Worm (Caenorhabditis elegans) whole organism, L4 larva: ENCODE data around the gene dylt-3.

Source experiments
- R02D3.7 ChIP-seq: fragments of 150-350 bp; sonication (generic microtip); optimal IDR thresholded peaks from 3 replicates; lab custom pipeline; 2014; ENCODE audit warnings: missing biosample characterization, missing genetic modification characterization
- ZK546.5 ChIP-seq, 2 experiments: sonication (generic microtip); optimal IDR thresholded peaks; 2 replicates each; lab custom pipeline; 2017; ENCODE audit warnings: missing biosample characterization in 2 of 2, missing genetic modification characterization in 2 of 2
- ceh-20 ChIP-seq: fragments of 200-800 bp; sonication (Bioruptor generic); IDR thresholded peaks from 2 replicates; pipeline ENCODE4 v1.3.6; 2022; ENCODE audit warnings: missing genetic modification reagents, missing genetic modification characterization, missing compliant biosample characterization
- ceh-82 ChIP-seq: sonication (generic microtip); optimal IDR thresholded peaks from 2 replicates; lab custom pipeline; 2017; ENCODE audit warnings: missing biosample characterization, missing genetic modification characterization
- dmd-6 ChIP-seq: fragments of 200-800 bp; sonication (Bioruptor generic); IDR thresholded peaks from 2 replicates; pipeline ENCODE4 v1.3.6; 2022; ENCODE audit warnings: missing genetic modification reagents, missing genetic modification characterization, missing compliant biosample characterization
- lin-29 ChIP-seq: fragments of 200-800 bp; sonication (Bioruptor generic); IDR thresholded peaks from 2 replicates; pipeline ENCODE4 v1.3.6; 2022; ENCODE audit warnings: missing genetic modification reagents, missing genetic modification characterization, missing compliant biosample characterization
- pha-4 ChIP-seq, 2 experiments: fragments of 150-350 bp in 1 of 2; fragments of 200-800 bp in 1 of 2; sonication (Bioruptor generic) in 1 of 2; IDR thresholded peaks in 1 of 2; optimal IDR thresholded peaks in 1 of 2; 2 replicates each; pipeline versions ENCODE4 v1.3.6 to Lab custom; 2014 to 2022; ENCODE audit warnings: missing genetic modification characterization in 2 of 2, missing genetic modification reagents in 2 of 2, missing biosample characterization in 1 of 2, missing compliant biosample characterization in 1 of 2
- pqm-1 ChIP-seq: sonication (generic microtip); optimal IDR thresholded peaks from 2 replicates; lab custom pipeline; 2017; ENCODE audit warnings: missing biosample characterization, missing genetic modification characterization
- skn-1 ChIP-seq: fragments of 150-350 bp; optimal IDR thresholded peaks from 2 replicates; lab custom pipeline; 2014; ENCODE audit warnings: missing biosample characterization, missing genetic modification characterization
- tag-97 ChIP-seq: fragments of 200-800 bp; sonication (Bioruptor generic); IDR thresholded peaks from 2 replicates; pipeline ENCODE4 v1.3.6; 2022; ENCODE audit warnings: missing genetic modification characterization, missing compliant biosample characterization
- unc-130 ChIP-seq: sonication (generic microtip); optimal IDR thresholded peaks from 2 replicates; lab custom pipeline; 2016; ENCODE audit warnings: missing genetic modification reagents, missing genetic modification characterization, missing compliant biosample characterization
- unc-62 ChIP-seq, 3 experiments: fragments of 150-350 bp in 1 of 3; sonication (generic microtip); optimal IDR thresholded peaks in 2 of 3; peaks in 1 of 3; 1 replicate in 1 of 3; 2 replicates in 2 of 3; lab custom pipeline; 2014 to 2017; ENCODE audit warnings: missing biosample characterization in 3 of 3, missing genetic modification characterization in 3 of 3, missing genetic modification reagents in 3 of 3, missing genotype in 1 of 3
- ztf-11 ChIP-seq: fragments of 150-350 bp; optimal IDR thresholded peaks from 2 replicates; lab custom pipeline; 2014; ENCODE audit warnings: missing biosample characterization, missing genetic modification characterization

DNA sequence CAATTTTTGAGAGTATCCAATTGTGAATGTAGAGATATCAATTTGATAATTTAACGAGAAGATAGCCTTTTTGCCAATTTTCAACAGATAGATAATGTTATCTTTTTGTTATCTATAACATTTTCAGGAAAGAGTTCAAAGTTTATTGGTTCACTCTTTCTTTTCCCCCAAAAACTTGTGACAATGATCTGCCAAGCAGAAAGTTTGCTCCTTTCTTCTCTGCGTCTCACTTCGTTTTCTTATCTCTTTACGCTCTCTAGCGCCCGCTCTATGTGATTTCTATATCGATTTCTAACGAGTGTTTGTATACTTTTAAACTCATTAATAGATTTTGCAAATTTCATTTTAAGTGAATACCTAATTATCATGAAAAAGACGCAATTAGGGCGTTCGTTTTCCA, 44.9 kb downstream of the dylt-3 start:
- TF ChIP-seq unc-62 (GFP tag; optimal IDR thresholded peaks at IDR 0.05 in 1 of 2; lab: Kevin White, UChicago) (no peak), unc-62 (tag; optimal IDR thresholded peaks at IDR 0.05; lab: Kevin White, UChicago) (no peak), dmd-6 (GFP tag; lab: Robert Waterston, UW) (peak; percentile 64), pqm-1 (tag; lab: Kevin White, UChicago) (peak; percentile 48), R02D3.7 (no peak), ceh-82 (tag; lab: Kevin White, UChicago) (no peak), pha-4 (GFP tag; IDR thresholded peaks at IDR 0.05; lab: Robert Waterston, UW) (peak; percentile 29; the same call in 1 of the 2 replicates), pha-4 (tag; optimal IDR thresholded peaks at IDR 0.05; lab: Kevin White, UChicago) (peak; percentile 37), ceh-20 (GFP tag; lab: Robert Waterston, UW) (no peak), ztf-11 (tag; lab: Kevin White, UChicago) (no peak), lin-29 (GFP tag; lab: Robert Waterston, UW) (no peak), ZK546.5 (tag; optimal IDR thresholded peaks at IDR 0.05; lab: Kevin White, UChicago) (no peak), skn-1 (no peak), unc-130 (GFP tag; lab: Kevin White, UChicago) (no peak), tag-97 (GFP tag; lab: Robert Waterston, UW) (no peak)
